Worm (Caenorhabditis elegans) whole organism, midembryonic: Measurements from ENCODE around the gene ZC239.14.
"Not testable (repeated sequence)": the region's sequence is repeated elsewhere in the genome, so short reads cannot be mapped to it uniquely, and the experiment has no call there.

ENCODE experiments used
- T22C8.4 ChIP-seq: fragments of 200-800 bp; sonication (Bioruptor generic); IDR thresholded peaks from 2 replicates; pipeline ENCODE4 v1.3.6; 2022; ENCODE audit warnings: missing genetic modification characterization, missing compliant biosample characterization
- cog-1 ChIP-seq: sonication (generic microtip); optimal IDR thresholded peaks from 2 replicates; lab custom pipeline; 2016; ENCODE audit warnings: missing genetic modification characterization, missing compliant biosample characterization
- flt-1 ChIP-seq: fragments of 200-800 bp; sonication (Bioruptor generic); IDR thresholded peaks from 2 replicates; pipeline ENCODE4 v1.3.6; 2022; ENCODE audit warnings: missing genetic modification characterization, missing compliant biosample characterization
- klf-2 ChIP-seq: fragments of 200-800 bp; sonication (Bioruptor generic); conservative IDR thresholded peaks from 2 replicates; pipeline ENCODE4 v1.3.6; 2022; ENCODE audit warnings: missing genetic modification reagents, missing genetic modification characterization, missing compliant biosample characterization
- med-1 ChIP-seq: sonication (generic microtip); optimal IDR thresholded peaks from 2 replicates; lab custom pipeline; 2017; ENCODE audit warnings: missing genetic modification characterization, mild to moderate bottlenecking, missing compliant biosample characterization, antibody characterized with exemption, missing genetic modification reagents; ENCODE audit not compliant: insufficient read depth
- ref-1 ChIP-seq: fragments of 200-800 bp; sonication (Bioruptor generic); conservative IDR thresholded peaks from 2 replicates; pipeline ENCODE4 v1.3.6; 2022; ENCODE audit warnings: missing genetic modification reagents, missing genetic modification characterization, missing compliant biosample characterization
- tab-1 ChIP-seq: fragments of 200-800 bp; sonication (Bioruptor generic); IDR thresholded peaks from 2 replicates; pipeline ENCODE4 v1.3.6; 2022; ENCODE audit warnings: missing genetic modification characterization, missing compliant biosample characterization
- ztf-23 ChIP-seq: fragments of 200-800 bp; sonication (Bioruptor generic); IDR thresholded peaks from 2 replicates; pipeline ENCODE4 v1.3.6; 2022; ENCODE audit warnings: missing genetic modification reagents, missing genetic modification characterization, missing compliant biosample characterization
- ztf-29 ChIP-seq: fragments of 200-800 bp; sonication (Bioruptor generic); IDR thresholded peaks from 2 replicates; pipeline ENCODE4 v1.3.6; 2022; ENCODE audit warnings: missing genetic modification reagents, missing genetic modification characterization, missing compliant biosample characterization

ZC239.14 gene

DNA sequence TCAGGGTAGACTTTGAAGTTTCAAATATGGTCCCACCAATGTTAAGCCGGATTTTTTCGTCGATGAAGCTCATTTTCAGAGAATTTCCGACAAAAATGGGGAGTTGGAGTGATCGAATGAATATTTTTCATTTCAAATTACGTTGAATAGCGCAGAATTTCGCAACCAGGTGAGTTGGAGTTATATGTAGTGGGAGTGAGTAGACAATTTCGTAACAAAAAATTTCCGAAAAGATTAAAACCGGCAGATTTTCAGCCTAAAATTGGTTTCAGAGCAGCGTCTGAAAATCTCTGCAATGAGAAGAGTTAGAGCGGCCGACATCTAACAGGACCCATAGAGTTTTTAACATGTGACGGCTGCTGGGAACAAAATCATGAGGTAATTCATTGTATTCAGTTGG, 13.2 kb downstream of the ZC239.14 start, which contains the start of gene sdz-35:
Gene sdz-35, minus strand, starts transcription at position 101 of the 400 bp plus-strand sequence.
- TF ChIP-seq ztf-23 (GFP tag; lab: Robert Waterston, UW) (no peak), klf-2 (no peak), T22C8.4 (GFP tag; lab: Robert Waterston, UW) (no peak), tab-1 (no peak), cog-1 (no peak), flt-1 (GFP tag; lab: Robert Waterston, UW) (no peak), ztf-29 (GFP tag; lab: Robert Waterston, UW) (no peak), ref-1 (GFP tag; lab: Robert Waterston, UW) (no peak), med-1 (no peak)

DNA sequence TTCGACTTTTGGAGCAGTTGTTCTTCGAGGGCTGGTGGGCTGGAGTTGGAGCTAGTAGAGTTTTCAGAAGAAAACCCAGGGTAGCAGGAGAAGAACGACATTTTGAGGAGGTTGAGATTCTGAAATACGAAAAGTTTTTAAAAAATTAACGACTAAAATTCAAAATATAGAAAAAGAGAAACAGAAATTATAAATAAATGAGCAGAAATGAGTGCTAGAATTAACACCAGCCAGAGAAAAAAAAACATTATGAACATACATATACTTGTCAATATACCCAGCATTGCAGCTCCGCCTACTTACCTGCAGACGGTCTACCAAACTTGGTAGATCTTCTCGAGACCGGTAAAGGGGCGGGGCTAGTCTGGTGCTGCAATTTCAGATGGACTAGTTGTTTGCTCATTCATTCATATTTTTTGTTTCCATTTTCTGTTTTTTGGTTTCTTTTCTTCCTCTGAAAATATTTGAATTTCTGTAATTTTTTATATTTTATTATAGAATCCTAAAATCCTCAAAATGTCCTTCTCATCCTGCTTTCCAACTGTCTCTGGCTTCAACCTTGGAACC, 15.3 kb downstream of the ZC239.14 start, which contains the start of the genes ZC239.20 and ZC239.21:
Gene ZC239.20, minus strand, starts transcription at position 101 of the 567 bp plus-strand sequence.
Gene ZC239.21, plus strand, starts transcription at position 517 of the 567 bp plus-strand sequence.
- no peak for TF ChIP-seq ztf-29 (GFP tag; lab: Robert Waterston, UW)
- TF ChIP-seq flt-1 (GFP tag; lab: Robert Waterston, UW): no peak

DNA sequence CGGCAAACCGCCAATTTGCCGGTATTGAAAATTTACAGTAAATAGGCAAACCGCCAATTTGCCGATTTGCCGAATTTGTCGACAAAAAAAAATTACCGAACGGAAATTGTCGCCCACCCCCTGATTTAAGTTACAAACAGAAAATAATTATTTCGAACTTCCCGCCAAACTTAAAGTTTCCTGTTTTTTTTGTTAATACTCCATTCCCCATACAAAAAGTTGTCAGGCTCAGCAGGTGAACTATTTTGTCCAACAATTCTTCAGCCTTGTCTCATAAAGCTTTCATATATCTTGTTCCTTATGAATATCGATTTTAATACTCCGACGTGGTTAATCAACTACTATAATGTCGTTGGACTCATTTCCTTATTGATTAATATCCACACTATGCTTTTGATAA, 18.4 kb downstream of the ZC239.14 start, which contains the start of gene sri-50:
Gene sri-50, plus strand, starts transcription at position 301 of the 400 bp plus-strand sequence.
- TF ChIP-seq ref-1 (GFP tag; lab: Robert Waterston, UW) (no peak), med-1 (no peak), T22C8.4 (GFP tag; lab: Robert Waterston, UW) (no peak), ztf-23 (GFP tag; lab: Robert Waterston, UW) (no peak), cog-1 (no peak), klf-2 (no peak), ztf-29 (GFP tag; lab: Robert Waterston, UW) (no peak), tab-1 (no peak), flt-1 (GFP tag; lab: Robert Waterston, UW) (no peak)

DNA sequence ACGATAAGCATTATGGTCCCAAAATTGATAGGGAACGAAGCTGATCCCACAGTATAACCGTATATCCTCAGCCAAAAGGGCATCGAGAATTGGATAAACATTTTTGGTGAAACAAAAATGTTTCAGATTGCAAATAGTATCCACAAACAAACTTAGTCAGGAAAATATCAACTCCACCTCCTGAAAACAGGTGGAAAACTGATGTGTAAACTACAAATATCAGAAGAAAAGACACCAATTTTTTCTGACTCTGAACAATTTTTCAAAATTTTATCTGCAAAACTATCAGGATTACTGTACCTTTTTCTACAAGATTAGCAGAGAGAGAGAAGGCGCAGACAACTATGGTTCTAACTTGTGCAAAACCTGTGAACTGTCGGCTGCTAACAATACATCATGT, 19.3 kb downstream of the ZC239.14 start, which contains the start of gene sri-53:
Gene sri-53, minus strand, starts transcription at position 101 of the 400 bp plus-strand sequence.
- TF ChIP-seq klf-2: no peak
- no peak for TF ChIP-seq flt-1 (GFP tag; lab: Robert Waterston, UW)
- TF ChIP-seq T22C8.4 (GFP tag; lab: Robert Waterston, UW): no peak
- TF ChIP-seq med-1: no peak
- TF ChIP-seq tab-1: no peak
- no peak for TF ChIP-seq cog-1
- no peak for TF ChIP-seq ztf-29 (GFP tag; lab: Robert Waterston, UW)
- no peak for TF ChIP-seq ztf-23 (GFP tag; lab: Robert Waterston, UW)
- TF ChIP-seq ref-1 (GFP tag; lab: Robert Waterston, UW): no peak

DNA sequence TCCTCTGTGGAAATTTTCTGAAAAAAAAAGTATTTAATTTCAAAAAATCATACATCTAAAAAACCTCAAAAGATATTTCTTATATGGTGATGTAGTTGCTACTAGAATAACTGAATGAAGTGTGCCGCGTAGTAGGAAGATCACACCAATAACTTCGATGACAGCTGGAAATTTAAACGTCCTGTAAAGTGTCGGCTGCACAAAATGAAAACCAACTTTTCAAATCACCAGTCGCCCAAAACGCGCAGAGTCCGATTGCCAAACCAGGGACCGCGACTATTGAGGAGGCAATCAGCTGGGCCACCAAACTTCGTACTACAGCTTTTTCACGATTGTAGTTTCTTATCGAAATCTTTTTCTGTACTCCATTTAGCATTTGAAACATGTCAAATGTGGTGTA, 20.6 kb downstream of the ZC239.14 start, which contains the start of gene sri-48:
Gene sri-48, minus strand, starts transcription at position 101 of the 400 bp plus-strand sequence.
- TF ChIP-seq ztf-23 (GFP tag; lab: Robert Waterston, UW); ref-1 (GFP tag; lab: Robert Waterston, UW); klf-2: not testable (repeated sequence)

DNA sequence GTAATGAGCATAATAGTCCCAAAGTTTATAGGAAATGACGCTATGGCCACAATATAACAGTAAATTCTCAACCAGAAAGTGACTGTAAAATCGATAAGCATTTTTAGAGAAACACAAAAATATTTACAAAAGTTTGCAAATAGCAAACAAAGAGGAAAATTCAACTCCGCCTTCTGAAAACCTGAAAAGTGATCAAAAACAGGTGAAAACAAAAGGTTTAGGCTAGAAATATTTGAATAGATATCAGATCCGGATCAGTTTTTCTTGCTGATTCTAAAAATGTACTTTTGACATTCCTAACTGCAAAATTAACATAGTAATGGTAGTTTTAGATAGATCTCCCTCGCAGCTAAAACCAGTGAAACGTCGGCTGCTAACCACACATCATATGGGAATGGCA, 22.8 kb downstream of the ZC239.14 start, which contains the start of gene sri-51:
Gene sri-51, minus strand, starts transcription at position 101 of the 400 bp plus-strand sequence.
- TF ChIP-seq klf-2 (no peak), ztf-29 (GFP tag; lab: Robert Waterston, UW) (no peak), tab-1 (no peak), T22C8.4 (GFP tag; lab: Robert Waterston, UW) (no peak), ztf-23 (GFP tag; lab: Robert Waterston, UW) (no peak), cog-1 (no peak), ref-1 (GFP tag; lab: Robert Waterston, UW) (no peak), med-1 (no peak), flt-1 (GFP tag; lab: Robert Waterston, UW) (no peak)

DNA sequence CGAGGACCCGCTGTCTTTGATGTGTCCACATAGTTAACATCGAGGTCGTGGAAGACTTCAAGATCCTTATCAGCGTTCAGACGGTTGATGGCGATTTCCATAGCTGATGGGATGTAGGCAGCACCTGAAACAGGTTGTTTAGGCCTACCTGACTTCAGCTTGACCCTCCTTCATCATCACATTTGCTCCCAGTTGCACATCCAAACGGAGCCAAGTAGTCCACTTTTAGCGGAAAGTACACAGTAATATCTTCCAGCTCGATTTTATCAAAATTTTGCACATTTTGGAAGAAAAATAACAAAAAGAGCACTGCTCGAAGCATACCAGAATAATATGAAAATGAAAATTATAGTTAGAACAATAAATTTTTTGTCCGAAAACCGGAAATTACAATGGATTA, 24.9 kb downstream of the ZC239.14 start, which contains the start of gene gcy-15:
Gene gcy-15, minus strand, starts transcription at position 101 of the 400 bp plus-strand sequence.
- TF ChIP-seq ztf-29 (GFP tag; lab: Robert Waterston, UW): no peak
- TF ChIP-seq med-1: no peak
- TF ChIP-seq klf-2: no peak
- no peak for TF ChIP-seq flt-1 (GFP tag; lab: Robert Waterston, UW)
- TF ChIP-seq cog-1: no peak
- TF ChIP-seq ref-1 (GFP tag; lab: Robert Waterston, UW): no peak
- TF ChIP-seq ztf-23 (GFP tag; lab: Robert Waterston, UW): no peak
- TF ChIP-seq tab-1: no peak
- no peak for TF ChIP-seq T22C8.4 (GFP tag; lab: Robert Waterston, UW)

DNA sequence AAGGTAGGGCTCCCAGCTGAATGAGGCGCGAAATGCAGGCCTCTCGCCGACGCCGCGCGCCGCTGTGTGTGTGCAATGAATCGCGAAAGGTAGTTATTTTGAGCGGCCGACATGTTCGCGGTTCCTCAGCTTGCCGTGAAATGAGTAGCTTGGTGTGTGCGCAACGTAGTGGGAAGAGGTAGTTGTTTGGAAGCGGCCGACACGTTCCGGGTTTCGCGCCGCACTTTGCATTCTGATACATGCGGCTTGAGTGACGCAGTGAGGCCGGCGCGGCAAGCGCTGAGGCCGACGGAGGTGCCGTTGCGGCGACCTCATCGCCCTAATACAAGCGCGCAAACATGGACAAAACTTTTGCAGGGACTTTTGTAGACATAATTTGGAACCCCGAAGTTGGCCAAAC, 26.1 kb downstream of the ZC239.14 start:
- TF ChIP-seq ztf-23 (GFP tag; lab: Robert Waterston, UW): no peak
- no peak for TF ChIP-seq ztf-29 (GFP tag; lab: Robert Waterston, UW)

DNA sequence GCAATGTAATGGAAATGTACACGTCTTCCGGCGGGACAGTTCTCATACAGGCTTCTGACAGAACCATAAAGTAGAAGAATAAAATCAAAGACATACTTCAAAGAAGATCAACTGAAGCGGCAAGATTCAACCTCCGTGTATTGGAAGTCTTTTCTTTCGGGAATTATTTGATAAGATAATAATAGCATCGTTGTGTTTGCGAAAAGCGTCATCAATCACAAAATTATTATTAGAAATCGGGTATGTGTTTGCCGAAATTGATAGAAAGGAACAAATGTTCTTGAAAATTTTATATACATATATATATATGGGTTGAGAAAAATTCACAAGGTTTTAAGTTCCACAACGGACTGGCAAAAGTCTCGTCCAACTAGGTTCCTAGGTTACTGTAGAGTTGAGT, 30.3 kb downstream of the ZC239.14 start, which contains the start of gene Y27F2A.9:
Gene Y27F2A.9, minus strand, starts transcription at position 101 of the 400 bp plus-strand sequence.
- TF ChIP-seq ztf-23 (GFP tag; lab: Robert Waterston, UW); med-1; klf-2: not testable (repeated sequence)

DNA sequence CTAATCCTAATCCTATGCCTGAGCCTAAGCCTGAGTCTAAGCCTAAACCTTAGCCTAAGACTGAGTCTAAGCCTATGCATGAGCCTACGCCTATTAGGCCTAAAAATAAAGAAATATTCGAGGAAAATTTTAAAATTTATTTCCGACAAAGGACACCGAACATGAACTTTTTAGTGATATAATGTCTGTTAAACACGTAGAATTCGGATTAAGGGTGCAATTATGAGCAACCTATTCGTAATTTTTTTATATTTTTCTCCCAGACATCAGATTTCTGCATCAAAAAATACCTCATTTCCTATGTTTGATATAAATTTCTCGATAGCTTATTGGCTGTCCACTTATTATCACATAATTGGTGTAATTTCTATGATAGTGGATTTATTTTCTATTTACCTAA, 32.8 kb downstream of the ZC239.14 start, which contains the start of gene Y27F2A.11:
Gene Y27F2A.11, plus strand, starts transcription at position 301 of the 400 bp plus-strand sequence.
- TF ChIP-seq ztf-29, T22C8.4, ztf-23 (GFP tag; lab: Robert Waterston, UW): not testable (repeated sequence)
